Worm (Caenorhabditis elegans): ENCODE measurements around the gene ugt-58.

Gene ugt-58

ce11 chrII:9603419-9603818 lies 16.8 kb upstream of the ugt-58 start (continued):
- TF ChIP-seq nhr-41 (GFP tag; IDR thresholded peaks at IDR 0.05) (no peak), nhr-6 (tag; optimal IDR thresholded peaks at IDR 0.05) (peak; percentile 98), jun-1 (tag; optimal IDR thresholded peaks at IDR 0.05) (peak; percentile 78), zfp-3 (GFP tag; conservative IDR thresholded peaks at IDR 0.05) (0 out of 2 replicates have a peak, but pooled peaks have one; percentile 50), vab-7 (GFP tag; IDR thresholded peaks at IDR 0.05) (no peak), F49E8.2 (tag; optimal IDR thresholded peaks at IDR 0.05; ENCODE audit: borderline replicate concordance) (no peak), nhr-11 (tag; optimal IDR thresholded peaks at IDR 0.05) (peak; percentile 100), zag-1 (tag; optimal IDR thresholded peaks at IDR 0.05) (no peak), nhr-111 (GFP tag; optimal IDR thresholded peaks at IDR 0.05) (no peak), ZK546.5 (tag; optimal IDR thresholded peaks at IDR 0.05) (no peak), egl-27 (tag; optimal IDR thresholded peaks at IDR 0.05) (no peak), unc-39 (tag; optimal IDR thresholded peaks at IDR 0.05) (no peak), dmd-8 (GFP tag; IDR thresholded peaks at IDR 0.05) (no peak), lin-1 (GFP tag; IDR thresholded peaks at IDR 0.05) (peak; percentile 53; the same call in 1 of the 2 replicates), ama-1 (optimal IDR thresholded peaks at IDR 0.05) (peak; percentile 61), unc-62 (GFP tag; optimal IDR thresholded peaks at IDR 0.05 in 1 of 2) (peak in 1 of 2 experiments; percentile 100), unc-62 (tag; optimal IDR thresholded peaks at IDR 0.05) (no peak), pqm-1 (tag; optimal IDR thresholded peaks at IDR 0.05) (peak; percentile 60), ceh-20 (GFP tag; IDR thresholded peaks at IDR 0.05) (peak; percentile 85), egl-43 (GFP tag; IDR thresholded peaks at IDR 0.05) (no peak), snpc-1.2 (GFP tag; IDR thresholded peaks at IDR 0.05) (no peak), hlh-30 (tag; optimal IDR thresholded peaks at IDR 0.05; ENCODE audit: insufficient read depth) (peak; percentile 99), sdz-12 (GFP tag; optimal IDR thresholded peaks at IDR 0.05) (no peak), nhr-76 (tag; optimal IDR thresholded peaks at IDR 0.05) (peak; percentile 64), duxl-1 (tag; optimal IDR thresholded peaks at IDR 0.05; ENCODE audit: poor library complexity) (peak; percentile 53), ztf-11 (tag; optimal IDR thresholded peaks at IDR 0.05) (no peak), arid-1 (GFP tag; conservative IDR thresholded peaks at IDR 0.05) (peak; percentile 69; the same call in 1 of the 2 replicates), mes-2 (tag; optimal IDR thresholded peaks at IDR 0.05; ENCODE audit: poor library complexity, severe bottlenecking) (peak; percentile 78), F37D6.2 (tag; optimal IDR thresholded peaks at IDR 0.05) (peak; percentile 42), zip-2 (tag; optimal IDR thresholded peaks at IDR 0.05) (peak; percentile 37), ctbp-1 (GFP tag; IDR thresholded peaks at IDR 0.05) (peak; percentile 61; the same call in 1 of the 2 replicates), nhr-28 (tag; optimal IDR thresholded peaks at IDR 0.05) (peak; percentile 99), Y75B8A.6 (GFP tag; IDR thresholded peaks at IDR 0.05) (0 out of 2 replicates have a peak, but pooled peaks have one; percentile 16), lin-39 (tag; optimal IDR thresholded peaks at IDR 0.05) (peak; percentile 42), dmd-6 (GFP tag; IDR thresholded peaks at IDR 0.05) (peak; percentile 100), lsy-2 (tag; optimal IDR thresholded peaks at IDR 0.05) (peak; percentile 74 to 93), lim-7 (GFP tag; IDR thresholded peaks at IDR 0.05) (no peak), zfp-2 (tag; optimal IDR thresholded peaks at IDR 0.05) (peak; percentile 38), ceh-28 (tag; optimal IDR thresholded peaks at IDR 0.05) (no peak), F10B5.3 (tag; optimal IDR thresholded peaks at IDR 0.05) (no peak), daf-12 (tag; optimal IDR thresholded peaks at IDR 0.05) (no peak), tra-1 (GFP tag; IDR thresholded peaks at IDR 0.05) (peak; percentile 97), tag-97 (GFP tag; IDR thresholded peaks at IDR 0.05) (no peak), snpc-4 (tag; optimal IDR thresholded peaks at IDR 0.05) (no peak), nhr-77 (tag; optimal IDR thresholded peaks at IDR 0.05) (peak; percentile 94), nhr-25 (tag; optimal IDR thresholded peaks at IDR 0.05; ENCODE audit: borderline replicate concordance, insufficient read depth) (peak; percentile 62), spr-1 (tag; optimal IDR thresholded peaks at IDR 0.05) (peak; percentile 60), zip-11 (GFP tag; IDR thresholded peaks at IDR 0.05) (no peak), nhr-10 (tag; optimal IDR thresholded peaks at IDR 0.05) (peak; percentile 94), madf-5 (GFP tag; IDR thresholded peaks at IDR 0.05) (no peak), Y5F2A.4 (GFP tag; optimal IDR thresholded peaks at IDR 0.05) (no peak), nhr-42 (GFP tag; IDR thresholded peaks at IDR 0.05) (peak; percentile 76; the same call in 1 of the 2 replicates)

All from whole organism, L4 larva.